Worm (Caenorhabditis elegans) whole organism, mixed stage, embryonic: Measurements from ENCODE around the gene Y54F10AM.6.

Experiments used
- M03D4.4 ChIP-seq: sonication (generic microtip); optimal IDR thresholded peaks from 2 replicates; lab custom pipeline; 2017; ENCODE audit warnings: mild to moderate bottlenecking, missing genetic modification characterization, missing compliant biosample characterization
- bed-3 ChIP-seq: fragments of 200-800 bp; sonication (Bioruptor generic); optimal IDR thresholded peaks from 3 replicates; lab custom pipeline; 2018; ENCODE audit warnings: mild to moderate bottlenecking, missing genetic modification characterization, moderate library complexity, missing compliant biosample characterization
- blmp-1 ChIP-seq: fragments of 150-350 bp; optimal IDR thresholded peaks from 2 replicates; lab custom pipeline; 2014; ENCODE audit warnings: missing biosample characterization, missing genetic modification characterization
- ceh-39 ChIP-seq: fragments of 150-350 bp; optimal IDR thresholded peaks from 2 replicates; lab custom pipeline; 2014; ENCODE audit warnings: missing biosample characterization, missing genetic modification characterization
- ceh-43 ChIP-seq: fragments of 200-800 bp; sonication (Bioruptor generic); optimal IDR thresholded peaks from 2 replicates; lab custom pipeline; 2018; ENCODE audit warnings: mild to moderate bottlenecking, missing genetic modification characterization, moderate library complexity, missing compliant biosample characterization
- ceh-83 ChIP-seq: fragments of 200-800 bp; sonication (Bioruptor generic); optimal IDR thresholded peaks from 2 replicates; lab custom pipeline; 2018; ENCODE audit warnings: mild to moderate bottlenecking, missing genetic modification characterization, missing compliant biosample characterization
- ces-1 ChIP-seq: fragments of 150-350 bp; optimal IDR thresholded peaks from 2 replicates; lab custom pipeline; 2014; ENCODE audit warnings: missing biosample characterization, missing genetic modification reagents, missing genetic modification characterization
- cnd-1 ChIP-seq: fragments of 200-800 bp; sonication (Bioruptor generic); optimal IDR thresholded peaks from 2 replicates; lab custom pipeline; 2018; ENCODE audit warnings: mild to moderate bottlenecking, missing genetic modification characterization, missing compliant biosample characterization
- drap-1 ChIP-seq: fragments of 200-800 bp; sonication (Bioruptor generic); optimal IDR thresholded peaks from 3 replicates; lab custom pipeline; 2018; ENCODE audit warnings: mild to moderate bottlenecking, missing genetic modification characterization, missing compliant biosample characterization
- elt-1 ChIP-seq: sonication (generic microtip); optimal IDR thresholded peaks from 2 replicates; lab custom pipeline; 2017; ENCODE audit warnings: missing genetic modification characterization, mild to moderate bottlenecking, missing compliant biosample characterization, antibody characterized with exemption, moderate library complexity, borderline replicate concordance; ENCODE audit not compliant: insufficient read depth
- elt-3 ChIP-seq: fragments of 150-350 bp; optimal IDR thresholded peaks from 2 replicates; lab custom pipeline; 2014; ENCODE audit warnings: missing biosample characterization, missing genetic modification characterization
- flh-1 ChIP-seq: fragments of 200-800 bp; sonication (Bioruptor generic); optimal IDR thresholded peaks from 2 replicates; lab custom pipeline; 2018; ENCODE audit warnings: mild to moderate bottlenecking, missing genetic modification characterization, moderate library complexity, missing compliant biosample characterization
- ham-2 ChIP-seq: fragments of 200-800 bp; sonication (Bioruptor generic); optimal IDR thresholded peaks from 2 replicates; lab custom pipeline; 2018; ENCODE audit warnings: mild to moderate bottlenecking, missing genetic modification characterization, missing compliant biosample characterization
- hlh-1 ChIP-seq: fragments of 150-350 bp; optimal IDR thresholded peaks from 2 replicates; lab custom pipeline; 2014; ENCODE audit warnings: missing biosample characterization, missing genetic modification reagents, missing genetic modification characterization
- lin-13 ChIP-seq: fragments of 150-350 bp; optimal IDR thresholded peaks from 2 replicates; lab custom pipeline; 2014; ENCODE audit warnings: missing biosample characterization, missing genetic modification characterization
- lin-32 ChIP-seq: fragments of 200-800 bp; sonication (Bioruptor generic); optimal IDR thresholded peaks from 2 replicates; lab custom pipeline; 2018; ENCODE audit warnings: mild to moderate bottlenecking, missing genetic modification characterization, missing compliant biosample characterization
- lsy-2 ChIP-seq: fragments of 150-350 bp; optimal IDR thresholded peaks from 2 replicates; lab custom pipeline; 2014; ENCODE audit warnings: missing biosample characterization, missing genetic modification characterization
- mab-5 ChIP-seq: fragments of 150-350 bp; optimal IDR thresholded peaks from 2 replicates; lab custom pipeline; 2014; ENCODE audit warnings: missing biosample characterization, missing genetic modification characterization
- mep-1 ChIP-seq: fragments of 150-350 bp; optimal IDR thresholded peaks from 2 replicates; lab custom pipeline; 2017; ENCODE audit warnings: missing biosample characterization, missing genetic modification reagents, missing genetic modification characterization, inconsistent platforms
- mls-2 ChIP-seq: sonication (generic microtip); optimal IDR thresholded peaks from 2 replicates; lab custom pipeline; 2016; ENCODE audit warnings: mild to moderate bottlenecking, missing genetic modification characterization, moderate library complexity, missing compliant biosample characterization
- nhr-12 ChIP-seq: fragments of 150-350 bp; optimal IDR thresholded peaks from 2 replicates; lab custom pipeline; 2014; ENCODE audit warnings: missing biosample characterization, missing genetic modification characterization
- nhr-2 ChIP-seq: fragments of 150-350 bp; optimal IDR thresholded peaks from 2 replicates; lab custom pipeline; 2014; ENCODE audit warnings: missing biosample characterization, missing genetic modification characterization
- nhr-237 ChIP-seq: fragments of 150-350 bp; optimal IDR thresholded peaks from 2 replicates; lab custom pipeline; 2014; ENCODE audit warnings: missing biosample characterization, missing genetic modification characterization
- nhr-28 ChIP-seq: fragments of 150-350 bp; optimal IDR thresholded peaks from 2 replicates; lab custom pipeline; 2014; ENCODE audit warnings: missing biosample characterization, missing genetic modification characterization
- nhr-76 ChIP-seq: sonication (generic microtip); optimal IDR thresholded peaks from 2 replicates; lab custom pipeline; 2017; ENCODE audit warnings: missing biosample characterization, missing genetic modification characterization
- pha-4 ChIP-seq: fragments of 150-350 bp; optimal IDR thresholded peaks from 2 replicates; lab custom pipeline; 2018; ENCODE audit warnings: missing biosample characterization, missing genetic modification reagents, missing genetic modification characterization
- sem-2 ChIP-seq: fragments of 200-800 bp; sonication (Bioruptor generic); optimal IDR thresholded peaks from 2 replicates; lab custom pipeline; 2018; ENCODE audit warnings: mild to moderate bottlenecking, missing genetic modification characterization, missing compliant biosample characterization
- snpc-4 ChIP-seq: fragments of 150-350 bp; optimal IDR thresholded peaks from 2 replicates; lab custom pipeline; 2014; ENCODE audit warnings: missing biosample characterization, missing genetic modification characterization
- sptf-1 ChIP-seq: sonication (generic microtip); optimal IDR thresholded peaks from 2 replicates; lab custom pipeline; 2017; ENCODE audit warnings: mild to moderate bottlenecking, missing genetic modification characterization, moderate library complexity, missing compliant biosample characterization
- tbx-8 ChIP-seq: fragments of 200-800 bp; sonication (Bioruptor generic); optimal IDR thresholded peaks from 2 replicates; lab custom pipeline; 2018; ENCODE audit warnings: mild to moderate bottlenecking, missing genetic modification characterization, moderate library complexity, missing compliant biosample characterization
- unc-120 ChIP-seq: sonication (generic microtip); optimal IDR thresholded peaks from 2 replicates; lab custom pipeline; 2017; ENCODE audit warnings: missing genetic modification characterization, missing compliant biosample characterization; ENCODE audit not compliant: poor library complexity, severe bottlenecking
- unc-39 ChIP-seq: fragments of 150-350 bp; optimal IDR thresholded peaks from 2 replicates; lab custom pipeline; 2014; ENCODE audit warnings: missing biosample characterization, missing genetic modification characterization
- unc-62 ChIP-seq: fragments of 150-350 bp; optimal IDR thresholded peaks from 2 replicates; lab custom pipeline; 2014; ENCODE audit warnings: missing biosample characterization, missing genetic modification reagents, missing genetic modification characterization
- zip-8 ChIP-seq: fragments of 150-350 bp; optimal IDR thresholded peaks from 2 replicates; lab custom pipeline; 2014; ENCODE audit warnings: missing biosample characterization, missing genetic modification characterization
- ztf-11 ChIP-seq: fragments of 150-350 bp; optimal IDR thresholded peaks from 2 replicates; lab custom pipeline; 2014; ENCODE audit warnings: missing biosample characterization, missing genetic modification characterization

Y54F10AM.6 gene

DNA sequence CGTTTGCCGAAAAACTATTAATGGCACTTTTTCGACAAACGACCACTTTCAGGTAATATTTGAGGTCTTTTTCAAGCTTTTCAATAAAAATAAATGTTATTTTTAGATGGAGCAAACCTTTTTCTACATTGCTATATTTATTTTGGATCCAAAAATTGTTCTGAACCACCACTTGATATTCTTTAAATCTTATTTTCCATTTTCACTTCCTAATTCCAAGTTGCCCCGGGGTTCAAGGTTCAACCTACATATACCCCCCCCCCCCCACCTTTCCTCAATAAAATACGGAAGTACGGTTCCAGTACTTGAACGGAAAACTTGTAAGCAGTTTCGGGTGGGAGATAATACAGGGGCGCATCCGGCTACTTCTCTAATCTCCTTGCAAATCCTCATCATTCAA lies at the start of gene Y54F10AM.6:
TSS of gene Y54F10AM.6 (plus strand) at position 301 of the 400 bp plus-strand sequence.
- no peak for TF ChIP-seq lsy-2 (tag; lab: Kevin White, UChicago)
- TF ChIP-seq ces-1 = no peak
- no peak for TF ChIP-seq unc-62 (GFP tag; lab: Kevin White, UChicago)
- no peak for TF ChIP-seq ceh-43 (GFP tag; lab: Kevin White, UChicago)
- no peak for TF ChIP-seq unc-39 (tag; lab: Kevin White, UChicago)
- TF ChIP-seq nhr-28 = no peak
- no peak for TF ChIP-seq nhr-2
- TF ChIP-seq cnd-1 (tag; lab: Kevin White, UChicago) = no peak
- no peak for TF ChIP-seq pha-4 (tag; lab: Kevin White, UChicago)

DNA sequence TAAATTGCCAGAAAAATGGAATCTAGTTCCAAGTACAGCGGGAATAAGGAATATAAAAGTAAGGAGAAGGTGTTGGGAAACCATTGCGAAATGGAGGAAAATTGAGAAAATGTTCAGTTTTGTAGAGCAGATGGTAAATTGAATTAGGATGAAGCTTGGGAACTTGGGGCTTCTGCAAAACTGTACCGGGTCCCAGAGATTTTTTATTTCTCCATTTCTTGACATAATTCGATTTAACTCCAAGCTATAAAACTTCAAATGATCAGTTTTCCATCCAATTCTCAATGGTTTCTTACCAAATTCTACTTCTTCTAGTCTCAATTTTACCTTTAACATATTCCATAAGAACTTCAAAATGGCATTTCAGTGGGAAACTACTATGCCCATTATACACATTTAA lies 40.4 kb upstream of the Y54F10AM.6 start, which contains the start of the genes E02H9.9 and E02H9.1:
TSS of gene E02H9.9 (minus strand) at position 101 of the 400 bp plus-strand sequence.
TSS of gene E02H9.1 (plus strand) at position 285 of the 400 bp plus-strand sequence.
- TF ChIP-seq mab-5 (tag; lab: Kevin White, UChicago) = no peak
- no peak for TF ChIP-seq snpc-4 (tag; lab: Kevin White, UChicago)
- TF ChIP-seq tbx-8 (GFP tag; lab: Kevin White, UChicago) = no peak
- no peak for TF ChIP-seq ceh-83

DNA sequence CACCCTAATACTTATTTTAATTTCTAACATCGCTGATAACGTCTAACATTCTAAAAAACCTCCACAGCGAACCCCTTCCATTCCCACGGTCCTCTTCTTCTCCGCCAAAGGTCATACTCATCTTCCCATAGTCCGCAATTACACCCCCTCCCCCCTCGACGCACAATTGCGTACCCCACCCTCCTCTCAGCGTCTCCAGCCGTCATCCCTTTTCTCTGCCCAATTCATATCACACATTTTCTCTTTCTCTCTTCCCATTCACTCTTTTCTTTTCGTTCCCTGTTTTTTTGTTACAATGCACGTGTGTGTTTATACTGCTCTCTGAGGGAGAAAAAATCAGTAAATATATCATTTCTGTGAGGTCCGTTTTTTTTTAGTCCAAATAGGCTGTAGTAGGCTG lies 36.8 kb upstream of the Y54F10AM.6 start:
- TF ChIP-seq ceh-39 (tag; lab: Kevin White, UChicago) (no peak), elt-1 (tag; lab: Kevin White, UChicago) (no peak), tbx-8 (GFP tag; lab: Kevin White, UChicago) (no peak), pha-4 (tag; lab: Kevin White, UChicago) (peak; percentile 13), lin-13 (peak; percentile 68), ceh-83 (no peak), mep-1 (peak; percentile 22), cnd-1 (tag; lab: Kevin White, UChicago) (peak; percentile 27), flh-1 (GFP tag; lab: Kevin White, UChicago) (no peak), ces-1 (peak; percentile 10), sem-2 (GFP tag; lab: Kevin White, UChicago) (no peak), unc-62 (GFP tag; lab: Kevin White, UChicago) (peak; percentile 26), nhr-2 (no peak), M03D4.4 (tag; lab: Kevin White, UChicago) (peak; percentile 29), nhr-237 (peak; percentile 6), elt-3 (no peak), hlh-1 (tag; lab: Kevin White, UChicago) (peak; percentile 14), sptf-1 (peak; percentile 43), nhr-28 (no peak), blmp-1 (tag; lab: Kevin White, UChicago) (peak; percentile 43), unc-39 (tag; lab: Kevin White, UChicago) (no peak), mls-2 (tag; lab: Kevin White, UChicago) (no peak), zip-8 (tag; lab: Kevin White, UChicago) (no peak), lsy-2 (tag; lab: Kevin White, UChicago) (peak; percentile 56), ham-2 (GFP tag; lab: Kevin White, UChicago) (no peak), snpc-4 (tag; lab: Kevin White, UChicago) (no peak), drap-1 (GFP tag; lab: Kevin White, UChicago) (no peak), nhr-76 (tag; lab: Kevin White, UChicago) (no peak), bed-3 (GFP tag; lab: Kevin White, UChicago) (no peak), mab-5 (tag; lab: Kevin White, UChicago) (no peak), nhr-12 (tag; lab: Kevin White, UChicago) (no peak), ztf-11 (tag; lab: Kevin White, UChicago) (no peak), unc-120 (tag; lab: Kevin White, UChicago) (peak; percentile 59), ceh-43 (GFP tag; lab: Kevin White, UChicago) (no peak), lin-32 (no peak)
- TF ChIP-seq, all 35 proteins: peak for 13

DNA sequence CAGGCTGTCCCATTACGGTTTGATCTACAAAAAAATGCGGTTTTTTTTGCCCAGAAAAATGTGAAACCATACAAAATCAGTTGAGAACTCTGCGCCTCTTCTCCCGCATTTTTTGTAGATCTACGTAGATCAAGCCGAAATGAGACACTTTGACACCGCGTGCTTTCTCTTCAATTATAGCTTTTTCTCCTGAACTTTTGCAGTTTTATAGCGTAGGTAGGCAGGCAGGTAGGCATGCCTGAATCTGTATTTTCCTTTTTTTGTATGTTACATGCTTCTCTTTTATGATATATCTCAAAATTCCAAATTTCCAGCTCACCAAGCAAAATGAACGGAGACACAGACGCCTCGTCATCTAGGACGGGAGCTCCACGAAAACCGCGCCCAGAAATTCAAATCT lies 35.1 kb upstream of the Y54F10AM.6 start, which contains the start of gene smg-6:
TSS of gene smg-6 (plus strand) at position 301 of the 400 bp plus-strand sequence.
- TF ChIP-seq bed-3 (GFP tag; lab: Kevin White, UChicago) (no peak), ceh-83 (peak; percentile 5)
